Fruit fly (Drosophila melanogaster) whole organism: ENCODE data around the gene CG14684.

Experiments
- CG8478 ChIP-seq: fragments of >200 bp; optimal IDR thresholded peaks from 2 replicates; lab custom pipeline; 2018; ENCODE audit warnings: inconsistent platforms
- EcR ChIP-seq, 2 experiments: fragments of >200 bp; optimal IDR thresholded peaks; 2 replicates each; lab custom pipeline; 2017; ENCODE audit warnings: missing biosample characterization in 2 of 2, missing genetic modification characterization in 2 of 2, missing genetic modification reagents in 2 of 2
- pan ChIP-seq: fragments of >200 bp; optimal IDR thresholded peaks from 2 replicates; lab custom pipeline; 2017
- psq ChIP-seq: fragments of >200 bp; optimal IDR thresholded peaks from 2 replicates; lab custom pipeline; 2017
- usp ChIP-seq: fragments of >200 bp; optimal IDR thresholded peaks from 2 replicates; lab custom pipeline; 2017; ENCODE audit warnings: missing biosample characterization, missing genetic modification characterization, mixed read lengths

DNA sequence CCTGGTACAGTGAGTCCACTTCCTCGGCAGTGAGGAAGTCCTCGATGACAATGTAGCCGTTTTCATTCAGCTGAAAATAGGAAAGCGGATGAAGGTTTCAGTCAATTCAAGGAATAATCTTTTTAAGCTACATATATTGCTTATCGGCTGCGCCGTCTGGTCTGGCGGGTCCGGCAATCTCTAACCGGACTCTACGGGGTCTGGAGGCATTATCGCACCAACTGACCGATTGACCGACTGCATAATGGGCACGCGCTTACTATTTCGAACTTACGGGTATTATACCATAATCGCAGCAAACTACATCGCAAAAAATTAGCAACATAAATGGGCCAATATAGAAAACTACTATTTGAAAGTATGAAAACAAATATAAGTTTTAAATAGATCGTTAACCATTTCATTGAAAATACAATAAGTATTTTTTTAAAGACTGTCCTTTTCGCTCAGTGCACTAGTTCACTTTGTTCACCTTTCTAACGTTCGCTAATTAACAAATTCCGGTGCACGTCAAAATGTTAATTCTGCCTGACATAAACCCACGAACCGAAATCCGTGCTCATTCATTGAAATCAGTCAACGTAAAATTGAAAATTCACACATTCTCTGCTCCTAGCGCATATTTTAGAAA, 27.7 kb upstream of the CG14684 start:
- TF ChIP-seq EcR (GFP tag; optimal IDR thresholded peaks at IDR 0.05; lab: Kevin White, UChicago) (no peak), psq (no peak), usp (GFP tag; lab: Kevin White, UChicago) (no peak), pan (lab: Kevin White, UChicago) (no peak), CG8478 (no peak)
